Fruit fly (Drosophila melanogaster): ENCODE measurements around the gene CG4393.

The CG4393 gene

dm6 chr3R:23333334-23334035, 51.1 kb downstream of the CG4393 start (continued):
- TF ChIP-seq CG9139 (GFP tag; optimal IDR thresholded peaks at IDR 0.05) = no peak
- peak; percentile 65 for TF ChIP-seq Sox15 (GFP tag; optimal IDR thresholded peaks at IDR 0.05)
- peak; percentile 23 for TF ChIP-seq CG6276 (GFP tag; optimal IDR thresholded peaks at IDR 0.05)
- TF ChIP-seq fkh (GFP tag; optimal IDR thresholded peaks at IDR 0.05) = no peak
- TF ChIP-seq CG10631 (GFP tag; optimal IDR thresholded peaks at IDR 0.05) = peak; percentile 40
- peak; percentile 20 for TF ChIP-seq CG8319 (GFP tag; optimal IDR thresholded peaks at IDR 0.05)
- peak; percentile 50 for TF ChIP-seq Ets21C (GFP tag; optimal IDR thresholded peaks at IDR 0.05)
- TF ChIP-seq lz (GFP tag; optimal IDR thresholded peaks at IDR 0.05) = peak; percentile 49
- TF ChIP-seq Lpt (GFP tag; optimal IDR thresholded peaks at IDR 0.05) = no peak
- no peak for TF ChIP-seq dsx (GFP tag; optimal IDR thresholded peaks at IDR 0.05; ENCODE audit: poor library complexity, severe bottlenecking)
- peak; percentile 88 for TF ChIP-seq svp (GFP tag)
- peak; percentile 6 for TF ChIP-seq vri (GFP tag; optimal IDR thresholded peaks at IDR 0.05)
- TF ChIP-seq eg (GFP tag; IDR thresholded peaks at IDR 0.05) = peak; percentile 46; the same call in 1 of the 3 replicates
- TF ChIP-seq Sox14 (GFP tag; optimal IDR thresholded peaks at IDR 0.05) = peak; percentile 58
- TF ChIP-seq CG11294 (GFP tag; IDR thresholded peaks at IDR 0.05) = no peak
- TF ChIP-seq Hr39 (GFP tag; optimal IDR thresholded peaks at IDR 0.05) = peak; percentile 80
- no peak for TF ChIP-seq dac (GFP tag; optimal IDR thresholded peaks at IDR 0.05)
- peak; percentile 38 for TF ChIP-seq CG34406 (GFP tag; optimal IDR thresholded peaks at IDR 0.05)
- TF ChIP-seq CG3032 (tag; optimal IDR thresholded peaks at IDR 0.05) = peak; percentile 46
- TF ChIP-seq Blimp-1 (GFP tag; optimal IDR thresholded peaks at IDR 0.05) = no peak
- peak; percentile 71 for TF ChIP-seq Sox102F (GFP tag; optimal IDR thresholded peaks at IDR 0.05)
- TF ChIP-seq CG6854 (GFP tag; optimal IDR thresholded peaks at IDR 0.05) = no peak
- TF ChIP-seq Ets96B (tag; optimal IDR thresholded peaks at IDR 0.05) = no peak
- no peak for TF ChIP-seq Hr38 (GFP tag; optimal IDR thresholded peaks at IDR 0.05)
- TF ChIP-seq fd59A (GFP tag; optimal IDR thresholded peaks at IDR 0.05) = no peak

DNA sequence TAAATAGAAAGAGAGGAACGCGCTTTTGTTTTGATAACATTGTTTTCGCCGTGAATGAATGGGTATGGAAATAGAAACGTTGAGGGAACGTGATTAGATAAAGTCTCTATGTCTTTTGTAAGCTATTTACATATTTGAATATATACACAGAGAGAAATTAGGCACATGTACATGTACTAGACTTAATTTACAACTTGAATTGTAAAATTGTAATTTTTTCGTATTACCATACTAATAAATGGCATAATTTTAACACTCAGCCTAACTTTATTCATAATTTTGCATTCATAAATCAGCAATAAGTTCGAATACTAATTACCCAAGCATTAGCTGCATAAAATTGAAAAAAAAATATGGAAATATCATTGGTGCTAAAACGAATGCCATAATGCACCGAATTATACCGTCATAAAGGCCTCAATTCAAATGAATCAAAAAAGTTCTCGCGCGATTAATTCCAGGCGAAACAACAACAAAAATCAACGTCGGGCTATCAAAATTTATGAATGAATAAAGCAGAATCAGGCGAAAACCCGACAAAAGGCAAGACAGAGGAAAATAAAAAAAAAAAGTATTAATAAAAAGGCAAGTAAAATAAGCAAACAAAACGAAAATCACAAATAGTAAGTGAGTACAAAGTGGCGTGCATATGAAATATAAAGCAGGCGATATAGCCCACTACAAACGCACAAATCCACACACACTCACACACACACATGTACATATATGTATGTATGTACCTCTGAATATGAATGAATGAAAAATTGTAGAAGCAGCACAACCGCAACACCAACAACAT, 51.8 kb downstream of the CG4393 start:
- TF ChIP-seq Ets96B (tag; optimal IDR thresholded peaks at IDR 0.05) = peak; percentile 10
- 0 out of 2 replicates have a peak, but pooled peaks have one; percentile 12 for TF ChIP-seq CG15336 (GFP tag; IDR thresholded peaks at IDR 0.05)
- peak; percentile 21 for TF ChIP-seq Hr39 (GFP tag; optimal IDR thresholded peaks at IDR 0.05)
- TF ChIP-seq Hr4 (GFP tag; optimal IDR thresholded peaks at IDR 0.05) = no peak
- TF ChIP-seq esn (GFP tag; optimal IDR thresholded peaks at IDR 0.05) = peak; percentile 17
- TF ChIP-seq CG8119 (GFP tag; IDR thresholded peaks at IDR 0.05) = no peak
- peak; percentile 4 to 32 for TF ChIP-seq ss (GFP tag; optimal IDR thresholded peaks at IDR 0.05)
- peak; percentile 39 for TF ChIP-seq Eip78C (GFP tag)
- peak; percentile 22 for TF ChIP-seq CG3032 (tag; optimal IDR thresholded peaks at IDR 0.05)
- TF ChIP-seq CG31627 (GFP tag; optimal IDR thresholded peaks at IDR 0.05) = peak; percentile 2
- TF ChIP-seq CG10669 (GFP tag; optimal IDR thresholded peaks at IDR 0.05) = peak; percentile 10
- TF ChIP-seq Sox15 (GFP tag; optimal IDR thresholded peaks at IDR 0.05) = no peak
- TF ChIP-seq Smox (GFP tag; optimal IDR thresholded peaks at IDR 0.05) = peak; percentile 2
- TF ChIP-seq dsx (GFP tag; optimal IDR thresholded peaks at IDR 0.05; ENCODE audit: poor library complexity, severe bottlenecking) = peak; percentile 46

DNA sequence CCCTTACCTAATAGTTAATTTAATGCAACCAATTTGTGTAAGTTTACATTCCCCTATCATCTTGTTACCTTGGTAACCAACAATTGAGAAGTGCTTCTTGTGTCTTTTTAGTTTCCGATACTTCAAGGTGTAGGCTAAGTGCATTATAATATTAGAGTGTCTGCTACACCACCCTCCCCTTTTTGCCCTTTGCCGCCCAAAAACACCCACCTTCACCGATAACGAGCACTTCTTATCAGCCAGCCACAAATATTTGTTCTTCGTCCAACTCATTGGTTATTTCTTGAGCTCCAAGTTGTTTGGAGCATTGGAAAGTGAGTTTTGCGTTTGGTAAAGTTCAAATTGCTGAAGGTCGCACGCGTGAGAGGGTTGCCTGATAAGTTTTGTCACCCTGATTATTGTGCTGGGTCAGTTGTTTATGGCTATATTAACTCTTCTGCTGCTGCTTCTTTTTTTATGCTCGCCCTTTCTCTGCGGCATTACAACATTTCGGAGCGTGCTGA, 52.7 kb downstream of the CG4393 start:
- TF ChIP-seq CG11762 (GFP tag; optimal IDR thresholded peaks at IDR 0.05; ENCODE audit: insufficient read depth) (no peak), vri (GFP tag; optimal IDR thresholded peaks at IDR 0.05) (peak; percentile 53), CG32006 (GFP tag; optimal IDR thresholded peaks at IDR 0.05) (no peak), Met (GFP tag; optimal IDR thresholded peaks at IDR 0.05) (no peak), Gug (GFP tag; IDR thresholded peaks at IDR 0.05) (no peak), lz (GFP tag; optimal IDR thresholded peaks at IDR 0.05) (no peak), CG7368 (GFP tag; optimal IDR thresholded peaks at IDR 0.05) (no peak), CG8319 (GFP tag; optimal IDR thresholded peaks at IDR 0.05) (no peak), Hr4 (GFP tag; optimal IDR thresholded peaks at IDR 0.05) (no peak), CG15336 (GFP tag; IDR thresholded peaks at IDR 0.05) (no peak), fkh (GFP tag; optimal IDR thresholded peaks at IDR 0.05) (peak; percentile 61), CG10631 (GFP tag; optimal IDR thresholded peaks at IDR 0.05) (no peak), CG1621 (tag; optimal IDR thresholded peaks at IDR 0.05) (no peak), svp (GFP tag) (no peak)

All from whole organism, prepupa.